Fruit fly (Drosophila melanogaster) whole organism, pupa: ENCODE measurements around the gene Lamtor3.

Source experiments
- CG10348 ChIP-seq: fragments of 200-800 bp; sonication (Bioruptor generic); IDR thresholded peaks from 2 replicates; pipeline ENCODE4 v1.3.6; 2022; ENCODE audit warnings: missing biosample characterization, missing genetic modification characterization
- CG12605 ChIP-seq: fragments of 200-800 bp; sonication (Bioruptor generic); IDR thresholded peaks from 2 replicates; pipeline ENCODE4 v1.3.6; 2022; ENCODE audit warnings: missing biosample characterization, missing genetic modification characterization
- CG13204 ChIP-seq: fragments of 200-800 bp; sonication (Bioruptor generic); optimal IDR thresholded peaks from 2 replicates; lab custom pipeline; 2018; ENCODE audit warnings: missing biosample characterization, mild to moderate bottlenecking, missing genetic modification characterization, moderate library complexity
- CG14655 ChIP-seq: fragments of 200-800 bp; sonication (Bioruptor generic); optimal IDR thresholded peaks from 3 replicates; lab custom pipeline; 2017; ENCODE audit warnings: mild to moderate bottlenecking, missing biosample characterization, missing genetic modification reagents, missing genetic modification characterization
- CG15710 ChIP-seq: fragments of 200-800 bp; sonication (Bioruptor generic); optimal IDR thresholded peaks from 2 replicates; lab custom pipeline; 2018; ENCODE audit warnings: missing biosample characterization, mild to moderate bottlenecking, missing genetic modification characterization, moderate library complexity
- CG17806 ChIP-seq: fragments of 200-800 bp; sonication (Bioruptor generic); optimal IDR thresholded peaks from 2 replicates; lab custom pipeline; 2018; ENCODE audit warnings: missing biosample characterization, mild to moderate bottlenecking, missing genetic modification characterization, moderate library complexity
- CG32121 ChIP-seq: fragments of 200-800 bp; sonication (Bioruptor generic); IDR thresholded peaks from 2 replicates; pipeline ENCODE4 v1.3.6; 2022; ENCODE audit warnings: missing biosample characterization, missing genetic modification characterization
- CG34367 ChIP-seq: fragments of 200-800 bp; sonication (Bioruptor generic); optimal IDR thresholded peaks from 2 replicates; lab custom pipeline; 2018; ENCODE audit warnings: missing biosample characterization, mild to moderate bottlenecking, missing genetic modification characterization
- CG4496 ChIP-seq: fragments of 200-800 bp; sonication (Bioruptor generic); IDR thresholded peaks from 3 replicates; pipeline ENCODE4 v1.3.6; 2022; ENCODE audit warnings: missing biosample characterization, missing genetic modification characterization
- CG8159 ChIP-seq: fragments of 200-800 bp; sonication (Bioruptor generic); optimal IDR thresholded peaks from 3 replicates; lab custom pipeline; 2018; ENCODE audit warnings: missing biosample characterization, mild to moderate bottlenecking, missing genetic modification characterization, moderate library complexity
- CG8301 ChIP-seq: fragments of 200-800 bp; sonication (Bioruptor generic); optimal IDR thresholded peaks from 2 replicates; lab custom pipeline; 2018; ENCODE audit warnings: missing biosample characterization, mild to moderate bottlenecking, missing genetic modification characterization
- CG9948 ChIP-seq: fragments of 200-800 bp; sonication (Bioruptor generic); optimal IDR thresholded peaks from 2 replicates; lab custom pipeline; 2018; ENCODE audit warnings: missing biosample characterization, mild to moderate bottlenecking, missing genetic modification characterization, moderate library complexity
- D1 ChIP-seq: fragments of 200-800 bp; sonication (Bioruptor generic); optimal IDR thresholded peaks from 2 replicates; lab custom pipeline; 2018; ENCODE audit warnings: missing biosample characterization, mild to moderate bottlenecking, missing genetic modification characterization, moderate library complexity
- EcR ChIP-seq: fragments of 200-800 bp; sonication (Bioruptor generic); optimal IDR thresholded peaks from 3 replicates; lab custom pipeline; 2019; ENCODE audit warnings: missing biosample characterization, missing genetic modification characterization, mild to moderate bottlenecking, moderate library complexity, missing genetic modification reagents
- Ets98B ChIP-seq: fragments of 200-800 bp; sonication (Bioruptor generic); IDR thresholded peaks from 2 replicates; pipeline ENCODE4 v1.3.6; 2022; ENCODE audit warnings: missing biosample characterization, missing genetic modification characterization
- Pif1A ChIP-seq: fragments of 200-800 bp; sonication (Bioruptor generic); optimal IDR thresholded peaks from 3 replicates; lab custom pipeline; 2016; ENCODE audit warnings: missing biosample characterization, missing genetic modification characterization
- Pif1B ChIP-seq: fragments of 200-800 bp; sonication (Bioruptor generic); optimal IDR thresholded peaks from 3 replicates; lab custom pipeline; 2016; ENCODE audit warnings: missing biosample characterization, missing genetic modification characterization
- Snoo ChIP-seq: fragments of 200-800 bp; sonication (Bioruptor generic); optimal IDR thresholded peaks from 3 replicates; lab custom pipeline; 2017; ENCODE audit warnings: missing biosample characterization, mild to moderate bottlenecking, missing genetic modification characterization, inconsistent platforms
- fd96Ca ChIP-seq: fragments of 200-800 bp; sonication (Bioruptor generic); IDR thresholded peaks from 3 replicates; pipeline ENCODE4 v1.3.6; 2022; ENCODE audit warnings: missing biosample characterization, missing genetic modification characterization
- gl ChIP-seq: fragments of 200-800 bp; sonication (Bioruptor generic); optimal IDR thresholded peaks from 2 replicates; lab custom pipeline; 2018; ENCODE audit warnings: missing biosample characterization, mild to moderate bottlenecking, missing genetic modification characterization
- rn ChIP-seq: fragments of 200-800 bp; sonication (Bioruptor generic); IDR thresholded peaks from 2 replicates; pipeline ENCODE4 v1.3.6; 2022; ENCODE audit warnings: missing biosample characterization, missing genetic modification characterization

The Lamtor3 gene

dm6 chr2L:17447071-17447470, 34.0 kb upstream of the Lamtor3 start:
- TF ChIP-seq EcR (GFP tag; lab: Kevin White, UChicago) = no peak
- TF ChIP-seq CG14655 (GFP tag; lab: Kevin White, UChicago) = no peak
- no peak for TF ChIP-seq CG4496
- TF ChIP-seq CG12605 = no peak
- no peak for TF ChIP-seq CG17806
- no peak for TF ChIP-seq CG15710 (tag; lab: Kevin White, UChicago)

DNA sequence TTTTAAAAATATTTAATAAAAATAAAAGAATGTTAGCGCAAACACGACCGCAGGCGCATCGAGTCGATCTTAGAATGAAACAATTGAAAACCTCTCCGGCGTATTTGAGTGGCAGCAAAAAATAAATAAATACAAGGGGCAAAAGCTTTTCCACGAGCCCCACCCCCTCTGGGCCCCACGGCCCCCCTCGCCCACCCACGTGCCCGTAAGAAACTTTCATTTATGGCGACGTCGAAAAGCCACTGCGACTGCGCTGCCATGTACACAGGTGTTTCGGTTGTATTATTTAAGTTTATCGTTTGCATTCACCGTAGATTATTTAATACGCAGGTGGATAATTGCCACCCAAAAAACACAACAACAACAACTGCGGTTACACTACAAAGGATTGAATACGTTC, 32.6 kb upstream of the Lamtor3 start:
- TF ChIP-seq EcR (GFP tag; lab: Kevin White, UChicago) (no peak), CG34367 (tag; lab: Kevin White, UChicago) (no peak), CG10348 (GFP tag; lab: Robert Waterston, UW) (no peak), CG32121 (GFP tag; lab: Robert Waterston, UW) (0 out of 2 replicates have a peak, but pooled peaks have one; percentile 27), CG4496 (peak; percentile 53; the same call in 2 of the 3 replicates), fd96Ca (no peak; the same call in 2 of the 3 replicates), rn (GFP tag; lab: Robert Waterston, UW) (no peak), CG8159 (no peak)

- no peak for TF ChIP-seq CG8159
- TF ChIP-seq Pif1B = peak; percentile 50
- TF ChIP-seq EcR (GFP tag; lab: Kevin White, UChicago) = peak; percentile 22
- TF ChIP-seq CG9948 = peak; percentile 31
- no peak for TF ChIP-seq CG13204 (GFP tag; lab: Kevin White, UChicago)
- peak; percentile 14 for TF ChIP-seq gl (tag; lab: Kevin White, UChicago)
- TF ChIP-seq CG15710 (tag; lab: Kevin White, UChicago) = peak; percentile 27
- no peak for TF ChIP-seq CG34367 (tag; lab: Kevin White, UChicago)
- peak; percentile 68 for TF ChIP-seq CG8301 (tag; lab: Kevin White, UChicago)
- peak; percentile 7 for TF ChIP-seq CG17806
- TF ChIP-seq CG32121 (GFP tag; lab: Robert Waterston, UW) = peak; percentile 68
- peak; percentile 33; the same call in 2 of the 3 replicates for TF ChIP-seq CG4496
- TF ChIP-seq Ets98B = peak; percentile 43
- peak; percentile 77 for TF ChIP-seq fd96Ca
- TF ChIP-seq rn (GFP tag; lab: Robert Waterston, UW) = peak; percentile 62
- no peak for TF ChIP-seq Snoo
- peak; percentile 69 for TF ChIP-seq CG14655 (GFP tag; lab: Kevin White, UChicago)
- TF ChIP-seq D1 (tag; lab: Kevin White, UChicago) = no peak
- peak; percentile 62; the same call in 1 of the 2 replicates for TF ChIP-seq CG12605
- TF ChIP-seq Pif1A (GFP tag; lab: Kevin White, UChicago) = peak; percentile 42
- no peak for TF ChIP-seq CG10348 (GFP tag; lab: Robert Waterston, UW)
Measured at dm6 chr2L:17449608-17450504, 31.2 kb upstream of the Lamtor3 start, which contains the start of gene dl. Gene dl, minus strand, starts transcription at chr2L:17450364.

DNA sequence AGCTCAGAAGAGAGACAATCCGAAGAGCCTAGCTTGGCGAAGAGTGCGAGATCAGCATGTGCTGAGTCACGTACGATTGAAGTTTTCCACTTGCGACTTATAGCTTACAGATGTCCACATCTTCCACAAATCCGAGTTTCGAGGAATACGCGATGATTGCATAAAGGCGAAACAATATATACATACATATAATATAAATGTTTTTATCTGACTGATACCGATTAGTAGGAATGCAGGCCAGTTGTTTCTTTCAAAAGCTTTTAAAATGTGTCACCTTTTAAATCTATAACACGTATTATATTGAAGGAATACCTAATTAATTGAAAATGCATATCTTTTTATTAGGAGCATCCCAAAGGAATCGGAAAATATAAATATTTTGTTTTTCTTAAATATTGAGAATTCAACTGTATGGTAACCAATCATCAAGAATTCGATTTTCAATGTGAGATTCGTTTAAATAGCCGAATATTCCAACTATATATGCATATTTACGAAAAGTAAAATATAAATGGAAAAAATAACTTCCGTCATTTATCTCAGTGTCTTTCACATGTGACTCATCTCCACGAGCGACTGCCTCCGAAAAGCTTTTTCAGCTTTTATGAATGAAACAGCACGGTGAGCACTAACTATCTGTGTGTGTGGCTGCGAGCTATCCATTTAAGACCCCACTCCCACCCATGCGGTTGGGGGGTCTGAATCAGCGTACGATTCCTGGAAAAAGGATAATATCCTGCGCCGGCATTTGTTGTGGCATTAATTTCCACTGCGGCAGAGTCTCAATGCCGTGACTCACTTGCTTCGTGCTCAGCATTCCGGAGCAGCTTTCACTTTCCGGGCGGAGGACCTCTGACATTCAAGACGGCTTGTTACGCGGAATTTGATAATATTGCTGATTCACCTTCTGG, 30.3 kb upstream of the Lamtor3 start:
- peak; percentile 36 for TF ChIP-seq CG34367 (tag; lab: Kevin White, UChicago)
- peak; percentile 12 for TF ChIP-seq gl (tag; lab: Kevin White, UChicago)
- peak; percentile 74 for TF ChIP-seq CG17806
- TF ChIP-seq Pif1A (GFP tag; lab: Kevin White, UChicago) = peak; percentile 59
- TF ChIP-seq EcR (GFP tag; lab: Kevin White, UChicago) = no peak
- TF ChIP-seq CG32121 (GFP tag; lab: Robert Waterston, UW) = peak; percentile 73
- TF ChIP-seq CG13204 (GFP tag; lab: Kevin White, UChicago) = no peak
- peak; percentile 58 for TF ChIP-seq Pif1B
- no peak for TF ChIP-seq rn (GFP tag; lab: Robert Waterston, UW)
- peak; percentile 63 for TF ChIP-seq CG15710 (tag; lab: Kevin White, UChicago)
- TF ChIP-seq Snoo = peak; percentile 60
- peak; percentile 59 for TF ChIP-seq CG9948
- peak; percentile 69 for TF ChIP-seq CG14655 (GFP tag; lab: Kevin White, UChicago)
- peak; percentile 64 for TF ChIP-seq CG8301 (tag; lab: Kevin White, UChicago)
- peak; percentile 52 for TF ChIP-seq D1 (tag; lab: Kevin White, UChicago)
- TF ChIP-seq CG12605 = peak; percentile 13; the same call in 1 of the 2 replicates
- no peak for TF ChIP-seq fd96Ca
- peak; percentile 78 for TF ChIP-seq CG4496
- TF ChIP-seq CG8159 = peak; percentile 80
- TF ChIP-seq Ets98B = no peak; the same call in 1 of the 2 replicates
- TF ChIP-seq CG10348 (GFP tag; lab: Robert Waterston, UW) = no peak

- TF ChIP-seq CG14655 (GFP tag; lab: Kevin White, UChicago) (no peak), CG4496 (no peak), CG9948 (no peak), D1 (tag; lab: Kevin White, UChicago) (no peak), CG17806 (no peak), EcR (GFP tag; lab: Kevin White, UChicago) (no peak), CG8159 (no peak)
Measured at dm6 chr2L:17452084-17452483, 28.9 kb upstream of the Lamtor3 start.
